Worm (Caenorhabditis elegans) whole organism, L3 larva: ENCODE data around the gene catp-3.
A peak's percentile ranks its signal among the peaks of the same experiment; 100 is the strongest.

Source experiments
- ceh-9 ChIP-seq: sonication (generic microtip); optimal IDR thresholded peaks from 2 replicates; lab custom pipeline; 2018; ENCODE audit warnings: missing biosample characterization, missing genetic modification characterization
- egl-27 ChIP-seq: sonication (generic microtip); optimal IDR thresholded peaks from 4 replicates; lab custom pipeline; 2017; ENCODE audit warnings: missing biosample characterization, missing genetic modification reagents, missing genetic modification characterization
- elt-3 ChIP-seq, 3 experiments: fragments of 150-350 bp in 1 of 3; sonication (generic microtip) in 2 of 3; optimal IDR thresholded peaks; 2 replicates in 2 of 3; 4 replicates in 1 of 3; lab custom pipeline; 2014 to 2017; ENCODE audit warnings: missing biosample characterization in 3 of 3, missing genetic modification characterization in 3 of 3

DNA sequence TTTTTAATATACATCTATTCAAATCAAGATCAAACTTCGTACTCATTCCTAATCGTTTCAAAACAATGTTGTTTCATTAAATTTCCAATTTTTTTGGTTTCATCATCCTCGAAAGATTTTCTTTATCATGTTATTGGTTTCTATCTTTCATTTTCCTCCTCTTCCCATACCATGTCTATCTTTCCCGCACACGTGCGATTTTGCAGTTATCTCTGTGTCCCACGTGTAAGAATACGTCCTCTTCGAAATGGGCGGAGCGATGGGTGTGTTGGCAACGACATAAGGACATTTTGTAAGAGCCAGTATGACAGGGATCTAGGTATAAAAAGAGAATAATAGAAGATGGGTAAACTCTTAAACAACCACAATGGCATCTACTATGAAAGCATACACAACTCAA, 49.5 kb upstream of the catp-3 start, which contains the start of gene F43H9.4:
- TF ChIP-seq ceh-9 (tag; lab: Kevin White, UChicago) (no peak), elt-3 (tag; optimal IDR thresholded peaks at IDR 0.05; lab: Kevin White, UChicago) (peak in 1 of 3 experiments; percentile 10), egl-27 (tag; lab: Kevin White, UChicago) (no peak)
